Fruit fly (Drosophila melanogaster): ENCODE measurements around the gene cno.

DNA sequence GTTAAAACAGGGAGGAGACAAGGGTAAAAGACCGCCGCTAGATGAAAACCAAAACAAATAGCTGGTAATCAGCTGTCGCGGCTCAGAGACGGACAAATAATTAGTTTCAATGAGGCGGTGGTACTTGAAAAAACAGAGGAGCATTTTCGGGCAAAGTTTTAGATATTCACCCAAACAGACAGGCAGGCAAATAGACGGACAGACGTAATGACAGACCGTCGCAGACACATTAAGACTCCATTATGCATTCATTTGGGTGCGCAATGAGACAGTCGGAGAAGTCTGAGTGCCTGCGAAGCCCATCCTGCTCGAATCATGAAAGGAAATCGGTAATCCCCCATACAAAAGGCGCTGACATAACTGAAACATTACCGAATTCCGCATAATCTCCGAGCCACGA is 5.9 kb downstream of the cno start:
- TF ChIP-seq pan (optimal IDR thresholded peaks at IDR 0.05) (no peak), EcR (GFP tag; optimal IDR thresholded peaks at IDR 0.05) (no peak), usp (GFP tag; optimal IDR thresholded peaks at IDR 0.05) (no peak), CG8478 (optimal IDR thresholded peaks at IDR 0.05) (no peak), Dll (optimal IDR thresholded peaks at IDR 0.05) (no peak)
